Worm (Caenorhabditis elegans) whole organism, late embryonic: ENCODE measurements around the gene clec-47.
"Not testable (repeated sequence)": the region's sequence is repeated elsewhere in the genome, so short reads cannot be mapped to it uniquely, and the experiment has no call there.

Experiments used
- ama-1 ChIP-seq: fragments of 150-350 bp; optimal IDR thresholded peaks from 2 replicates; lab custom pipeline; 2014
- ceh-30 ChIP-seq: fragments of 150-350 bp; optimal IDR thresholded peaks from 2 replicates; lab custom pipeline; 2014; ENCODE audit warnings: missing biosample characterization, missing genetic modification characterization
- hlh-15 ChIP-seq: sonication (generic microtip); optimal IDR thresholded peaks from 2 replicates; lab custom pipeline; 2016; ENCODE audit warnings: missing genetic modification characterization, missing compliant biosample characterization
- pag-3 ChIP-seq: sonication (generic microtip); optimal IDR thresholded peaks from 2 replicates; lab custom pipeline; 2016; ENCODE audit warnings: missing compliant biosample characterization, missing genetic modification characterization, borderline replicate concordance
- sox-2 ChIP-seq: fragments of 200-800 bp; sonication (Bioruptor generic); IDR thresholded peaks from 2 replicates; pipeline ENCODE4 v1.3.6; 2022; ENCODE audit warnings: missing genetic modification reagents, missing genetic modification characterization, missing compliant biosample characterization
- tbx-2 ChIP-seq: sonication (generic microtip); optimal IDR thresholded peaks from 2 replicates; lab custom pipeline; 2016; ENCODE audit warnings: missing genetic modification characterization, missing compliant biosample characterization
- unc-86 ChIP-seq: sonication (generic microtip); optimal IDR thresholded peaks from 2 replicates; lab custom pipeline; 2016; ENCODE audit warnings: missing genetic modification characterization, missing compliant biosample characterization

ce11 chrV:15211869-15212268 lies 36.3 kb downstream of the clec-47 start, which contains the start of gene sri-24:
- TF ChIP-seq ama-1 (lab: Kevin White, UChicago); pag-3 (tag; lab: Kevin White, UChicago); ceh-30 (tag; lab: Kevin White, UChicago); hlh-15 (tag; lab: Kevin White, UChicago); unc-86 (tag; lab: Kevin White, UChicago); sox-2; tbx-2 (tag; lab: Kevin White, UChicago): not testable (repeated sequence)
